Fruit fly (Drosophila melanogaster) whole organism, embryonic: ENCODE results near the gene Cpsf100.

ENCODE experiments used
- BtbVII ChIP-seq: fragments of 200-800 bp; sonication (Bioruptor generic); optimal IDR thresholded peaks from 3 replicates; lab custom pipeline; 2017; ENCODE audit warnings: missing biosample characterization, mild to moderate bottlenecking, missing genetic modification characterization
- CG1024 ChIP-seq: fragments of 200-800 bp; sonication (Bioruptor generic); IDR thresholded peaks from 2 replicates; pipeline ENCODE4 v1.3.6; 2022; ENCODE audit warnings: missing biosample characterization, missing genetic modification characterization
- CG10431 ChIP-seq: fragments of 200-800 bp; sonication (Bioruptor generic); optimal IDR thresholded peaks from 3 replicates; lab custom pipeline; 2018; ENCODE audit warnings: missing biosample characterization, mild to moderate bottlenecking, missing genetic modification characterization
- CG10462 ChIP-seq: fragments of 200-800 bp; sonication (Bioruptor generic); optimal IDR thresholded peaks from 2 replicates; lab custom pipeline; 2016; ENCODE audit warnings: missing biosample characterization, missing genetic modification characterization
- CG13123 ChIP-seq: fragments of 200-800 bp; sonication (Bioruptor generic); optimal IDR thresholded peaks from 2 replicates; lab custom pipeline; 2016; ENCODE audit warnings: missing biosample characterization, missing genetic modification characterization
- CG13287 ChIP-seq: fragments of 200-800 bp; sonication (Bioruptor generic); IDR thresholded peaks from 2 replicates; pipeline ENCODE4 v1.3.6; 2022; ENCODE audit warnings: missing biosample characterization, missing genetic modification characterization; ENCODE audit not compliant: partially characterized antibody
- CG14710 ChIP-seq: fragments of 200-800 bp; sonication (Bioruptor generic); optimal IDR thresholded peaks from 3 replicates; lab custom pipeline; 2019; ENCODE audit warnings: missing biosample characterization, mild to moderate bottlenecking, missing genetic modification characterization, moderate library complexity
- CG15011 ChIP-seq: fragments of 200-800 bp; sonication (Bioruptor generic); optimal IDR thresholded peaks from 3 replicates; lab custom pipeline; 2018; ENCODE audit warnings: missing biosample characterization, mild to moderate bottlenecking, missing genetic modification characterization
- CG1529 ChIP-seq: fragments of 200-800 bp; sonication (Bioruptor generic); optimal IDR thresholded peaks from 3 replicates; lab custom pipeline; 2018; ENCODE audit warnings: missing biosample characterization, missing genetic modification characterization
- CG17829 ChIP-seq: fragments of 200-800 bp; optimal IDR thresholded peaks from 2 replicates; lab custom pipeline; 2019; ENCODE audit warnings: missing biosample characterization, mild to moderate bottlenecking, missing genetic modification characterization, moderate library complexity
- CG2678 ChIP-seq: fragments of 200-800 bp; sonication (Bioruptor generic); optimal IDR thresholded peaks from 3 replicates; lab custom pipeline; 2019; ENCODE audit warnings: missing biosample characterization, mild to moderate bottlenecking, missing genetic modification characterization, moderate library complexity
- CG2875 ChIP-seq: fragments of 200-800 bp; sonication (Bioruptor generic); optimal IDR thresholded peaks from 2 replicates; lab custom pipeline; 2017; ENCODE audit warnings: missing biosample characterization, mild to moderate bottlenecking, missing genetic modification characterization, missing genetic modification reagents
- CG30403 ChIP-seq: fragments of 200-800 bp; sonication (Bioruptor generic); optimal IDR thresholded peaks from 3 replicates; lab custom pipeline; 2016; ENCODE audit warnings: missing biosample characterization, missing genetic modification characterization
- CG32532 ChIP-seq: fragments of 200-800 bp; sonication (Bioruptor generic); IDR thresholded peaks from 2 replicates; pipeline ENCODE4 v1.3.6; 2022; ENCODE audit warnings: missing biosample characterization, missing genetic modification characterization
- CG34224 ChIP-seq: fragments of 200-800 bp; sonication (Bioruptor generic); IDR thresholded peaks from 3 replicates; pipeline ENCODE4 v1.3.6; 2022; ENCODE audit warnings: missing biosample characterization, missing genetic modification characterization; ENCODE audit not compliant: partially characterized antibody
- CG34376 ChIP-seq: fragments of 200-800 bp; sonication (Bioruptor generic); optimal IDR thresholded peaks from 2 replicates; lab custom pipeline; 2018; ENCODE audit warnings: missing biosample characterization, mild to moderate bottlenecking, missing genetic modification characterization
- CG3995 ChIP-seq: fragments of 200-800 bp; sonication (Bioruptor generic); optimal IDR thresholded peaks from 3 replicates; lab custom pipeline; 2016; ENCODE audit warnings: missing biosample characterization, missing genetic modification characterization
- CG6854 ChIP-seq: fragments of 200-800 bp; sonication (Bioruptor generic); optimal IDR thresholded peaks from 3 replicates; lab custom pipeline; 2017; ENCODE audit warnings: missing biosample characterization, mild to moderate bottlenecking, missing genetic modification characterization
- CG7556 ChIP-seq: fragments of 200-800 bp; sonication (Bioruptor generic); optimal IDR thresholded peaks from 2 replicates; lab custom pipeline; 2017; ENCODE audit warnings: missing biosample characterization, mild to moderate bottlenecking, missing genetic modification characterization
- CG9876 ChIP-seq: fragments of 200-800 bp; sonication (Bioruptor generic); optimal IDR thresholded peaks from 2 replicates; lab custom pipeline; 2016; ENCODE audit warnings: missing biosample characterization, missing genetic modification characterization
- Dp ChIP-seq: fragments of 200-800 bp; sonication (Bioruptor generic); optimal IDR thresholded peaks from 2 replicates; lab custom pipeline; 2018; ENCODE audit warnings: missing biosample characterization, mild to moderate bottlenecking, missing genetic modification characterization, moderate library complexity
- E2f1 ChIP-seq: fragments of 200-800 bp; sonication (Bioruptor generic); IDR thresholded peaks from 2 replicates; pipeline ENCODE4 v1.3.6; 2022; ENCODE audit warnings: missing biosample characterization, missing genetic modification characterization
- Elba2 ChIP-seq: fragments of 200-800 bp; sonication (Bioruptor generic); optimal IDR thresholded peaks from 3 replicates; lab custom pipeline; 2016; ENCODE audit warnings: missing biosample characterization, missing genetic modification characterization
- Hmr ChIP-seq: fragments of 200-800 bp; sonication (Bioruptor generic); optimal IDR thresholded peaks from 3 replicates; lab custom pipeline; 2017; ENCODE audit warnings: mild to moderate bottlenecking, missing biosample characterization, missing genetic modification reagents, missing genetic modification characterization
- Lpt ChIP-seq: fragments of >200 bp; optimal IDR thresholded peaks from 2 replicates; lab custom pipeline; 2018; ENCODE audit warnings: missing biosample characterization, missing genetic modification characterization
- MTF-1 ChIP-seq: fragments of 200-800 bp; sonication (Bioruptor generic); optimal IDR thresholded peaks from 2 replicates; lab custom pipeline; 2018; ENCODE audit warnings: missing biosample characterization, mild to moderate bottlenecking, missing genetic modification characterization, borderline replicate concordance
- Mad ChIP-seq: fragments of 200-800 bp; sonication (Bioruptor generic); optimal IDR thresholded peaks from 2 replicates; lab custom pipeline; 2016; ENCODE audit warnings: missing biosample characterization, missing genetic modification characterization
- Ptx1 ChIP-seq: fragments of 200-800 bp; sonication (Bioruptor generic); IDR thresholded peaks from 2 replicates; pipeline ENCODE4 v1.3.6; 2022; ENCODE audit warnings: missing biosample characterization, missing genetic modification characterization
- Side ChIP-seq: fragments of 200-800 bp; sonication (Bioruptor generic); optimal IDR thresholded peaks from 2 replicates; lab custom pipeline; 2016; ENCODE audit warnings: missing biosample characterization, missing genetic modification characterization
- Sox100B ChIP-seq: fragments of 200-800 bp; sonication (Bioruptor generic); optimal IDR thresholded peaks from 3 replicates; lab custom pipeline; 2018; ENCODE audit warnings: missing biosample characterization, mild to moderate bottlenecking, missing genetic modification characterization
- Tbp ChIP-seq: fragments of >200 bp; optimal IDR thresholded peaks from 2 replicates; lab custom pipeline; 2018; ENCODE audit warnings: missing biosample characterization, missing genetic modification characterization
- Xbp1 ChIP-seq: fragments of 200-800 bp; sonication (Bioruptor generic); optimal IDR thresholded peaks from 3 replicates; lab custom pipeline; 2016; ENCODE audit warnings: missing biosample characterization, mild to moderate bottlenecking, missing genetic modification characterization
- ase ChIP-seq: fragments of 200-800 bp; sonication (Bioruptor generic); IDR thresholded peaks from 3 replicates; pipeline ENCODE4 v1.3.6; 2022; ENCODE audit warnings: missing biosample characterization, missing genetic modification characterization
- ato ChIP-seq: fragments of 200-800 bp; sonication (Bioruptor generic); IDR thresholded peaks from 2 replicates; pipeline ENCODE4 v1.3.6; 2022; ENCODE audit warnings: missing biosample characterization, missing genetic modification characterization; ENCODE audit not compliant: partially characterized antibody
- corto ChIP-seq: fragments of 200-800 bp; sonication (Bioruptor generic); optimal IDR thresholded peaks from 2 replicates; lab custom pipeline; 2016; ENCODE audit warnings: missing biosample characterization, mild to moderate bottlenecking, missing genetic modification characterization, moderate library complexity
- crc ChIP-seq: fragments of 200-800 bp; sonication (Bioruptor generic); optimal IDR thresholded peaks from 2 replicates; lab custom pipeline; 2016; ENCODE audit warnings: missing biosample characterization, missing genetic modification characterization
- crp ChIP-seq, 2 experiments: fragments of 200-800 bp; sonication (Bioruptor generic); optimal IDR thresholded peaks; 2 replicates in 1 of 2; 3 replicates in 1 of 2; lab custom pipeline; 2017; ENCODE audit warnings: missing biosample characterization in 2 of 2, missing genetic modification characterization in 2 of 2, mild to moderate bottlenecking in 1 of 2, moderate library complexity in 1 of 2
- fd3F ChIP-seq: fragments of 200-800 bp; sonication (Bioruptor generic); optimal IDR thresholded peaks from 2 replicates; lab custom pipeline; 2018; ENCODE audit warnings: missing biosample characterization, mild to moderate bottlenecking, missing genetic modification characterization, moderate library complexity
- her ChIP-seq: fragments of 200-800 bp; sonication (Bioruptor generic); optimal IDR thresholded peaks from 2 replicates; lab custom pipeline; 2016; ENCODE audit warnings: missing biosample characterization, missing genetic modification characterization
- jing ChIP-seq: fragments of 200-800 bp; sonication (Bioruptor generic); optimal IDR thresholded peaks from 2 replicates; lab custom pipeline; 2018; ENCODE audit warnings: missing biosample characterization, mild to moderate bottlenecking, missing genetic modification characterization
- ken ChIP-seq: fragments of 200-800 bp; sonication (Bioruptor generic); IDR thresholded peaks from 3 replicates; pipeline ENCODE4 v1.3.6; 2022; ENCODE audit warnings: missing biosample characterization, missing genetic modification characterization
- lola ChIP-seq, 3 experiments: fragments of >200 bp in 2 of 3; fragments of 200-800 bp in 1 of 3; sonication (Bioruptor generic) in 1 of 3; optimal IDR thresholded peaks; 2 replicates each; lab custom pipeline; 2017 to 2019; ENCODE audit warnings: missing biosample characterization in 3 of 3, missing genetic modification characterization in 3 of 3, mild to moderate bottlenecking in 1 of 3, moderate library complexity in 1 of 3
- lov ChIP-seq, 2 experiments: fragments of 200-800 bp in 1 of 2; fragments of >200 bp in 1 of 2; sonication (Bioruptor generic) in 1 of 2; IDR thresholded peaks in 1 of 2; optimal IDR thresholded peaks in 1 of 2; 2 replicates in 1 of 2; 3 replicates in 1 of 2; pipeline versions ENCODE4 v1.3.6 to Lab custom; 2017 to 2022; ENCODE audit warnings: missing biosample characterization in 1 of 2, missing genetic modification characterization in 1 of 2
- luna ChIP-seq: fragments of 200-800 bp; sonication (Bioruptor generic); optimal IDR thresholded peaks from 2 replicates; lab custom pipeline; 2016; ENCODE audit warnings: missing biosample characterization, missing genetic modification characterization
- org-1 ChIP-seq: fragments of 200-800 bp; sonication (Bioruptor generic); optimal IDR thresholded peaks from 2 replicates; lab custom pipeline; 2017; ENCODE audit warnings: missing biosample characterization, missing genetic modification characterization
- peb ChIP-seq: fragments of 200-800 bp; sonication (Bioruptor generic); IDR thresholded peaks from 2 replicates; pipeline ENCODE4 v1.3.6; 2022; ENCODE audit warnings: missing biosample characterization, missing genetic modification characterization
- pita ChIP-seq: fragments of 200-800 bp; sonication (Bioruptor generic); optimal IDR thresholded peaks from 2 replicates; lab custom pipeline; 2017; ENCODE audit warnings: missing biosample characterization, mild to moderate bottlenecking, missing genetic modification characterization
- sim ChIP-seq: fragments of 200-800 bp; sonication (Bioruptor generic); IDR thresholded peaks from 2 replicates; pipeline ENCODE4 v1.3.6; 2022; ENCODE audit warnings: missing biosample characterization, missing genetic modification characterization
- stwl ChIP-seq: fragments of 200-800 bp; sonication (Bioruptor generic); optimal IDR thresholded peaks from 3 replicates; lab custom pipeline; 2018; ENCODE audit warnings: missing biosample characterization, mild to moderate bottlenecking, missing genetic modification characterization, moderate library complexity
- vvl ChIP-seq: fragments of 200-800 bp; sonication (Bioruptor generic); IDR thresholded peaks from 2 replicates; pipeline ENCODE4 v1.3.6; 2022; ENCODE audit warnings: missing biosample characterization, missing genetic modification characterization
- yki ChIP-seq: fragments of >200 bp; optimal IDR thresholded peaks from 3 replicates; lab custom pipeline; 2018

Cpsf100 gene

dm6 chr3R:29027122-29027521 is 7.3 kb upstream of the Cpsf100 start, which contains the start of the genes eIF4E6 and CG1951 (continued):
- TF ChIP-seq CG9876 (no peak), pita (GFP tag; lab: Kevin White, UChicago) (no peak), Tbp (no peak), CG7556 (GFP tag; lab: Kevin White, UChicago) (no peak), jing (no peak), stwl (peak; percentile 87), corto (GFP tag; lab: Kevin White, UChicago) (no peak), sim (no peak), CG2678 (tag; lab: Kevin White, UChicago) (no peak), CG10431 (GFP tag; lab: Kevin White, UChicago) (no peak), CG13287 (GFP tag; lab: Robert Waterston, UW) (peak; percentile 98), MTF-1 (GFP tag; lab: Kevin White, UChicago) (no peak), Hmr (GFP tag; lab: Kevin White, UChicago) (no peak), Lpt (no peak), CG17829 (tag; lab: Kevin White, UChicago) (no peak), crc (no peak), crp (GFP tag; optimal IDR thresholded peaks at IDR 0.05; lab: Kevin White, UChicago) (no peak), lola (GFP tag; optimal IDR thresholded peaks at IDR 0.05; lab: Kevin White, UChicago) (no peak), Ptx1 (GFP tag; lab: Robert Waterston, UW) (no peak), Sox100B (no peak), Mad (GFP tag; lab: Kevin White, UChicago) (no peak), org-1 (no peak), ase (GFP tag; lab: Robert Waterston, UW) (no peak), CG10462 (no peak), E2f1 (no peak), CG34224 (GFP tag; lab: Robert Waterston, UW) (peak; percentile 96), Xbp1 (GFP tag; lab: Kevin White, UChicago) (no peak), CG14710 (tag; lab: Kevin White, UChicago) (no peak), Elba2 (GFP tag; lab: Kevin White, UChicago) (no peak), BtbVII (GFP tag; lab: Kevin White, UChicago) (no peak), Side (GFP tag; lab: Kevin White, UChicago) (no peak), CG15011 (no peak), lov (optimal IDR thresholded peaks at IDR 0.05; lab: Kevin White, UChicago) (no peak), lov (GFP tag; IDR thresholded peaks at IDR 0.05; lab: Robert Waterston, UW) (no peak), yki (lab: Kevin White, UChicago) (no peak), her (GFP tag; lab: Kevin White, UChicago) (no peak), CG2875 (GFP tag; lab: Kevin White, UChicago) (no peak), CG1529 (GFP tag; lab: Kevin White, UChicago) (no peak), CG13123 (GFP tag; lab: Kevin White, UChicago) (no peak), vvl (GFP tag; lab: Robert Waterston, UW) (0 out of 2 replicates have a peak, but pooled peaks have one; percentile 9), CG6854 (no peak), luna (GFP tag; lab: Kevin White, UChicago) (no peak), ato (GFP tag; lab: Robert Waterston, UW) (peak; percentile 88), CG30403 (GFP tag; lab: Kevin White, UChicago) (no peak), peb (no peak), ken (GFP tag; lab: Robert Waterston, UW) (no peak), CG1024 (GFP tag; lab: Robert Waterston, UW) (no peak), CG34376 (GFP tag; lab: Kevin White, UChicago) (no peak), CG32532 (GFP tag; lab: Robert Waterston, UW) (no peak), fd3F (no peak), Dp (GFP tag; lab: Kevin White, UChicago) (peak; percentile 37), CG3995 (GFP tag; lab: Kevin White, UChicago) (no peak)
